Worm (Caenorhabditis elegans): ENCODE data around the gene Y19D2B.2.
A peak's percentile ranks its signal among the peaks of the same experiment; 100 is the strongest.

Y19D2B.2 gene

ce11 chrII:10930678-10931650 lies 6.9 kb downstream of the Y19D2B.2 start (continued):
- no peak for TF ChIP-seq fos-1 (tag; optimal IDR thresholded peaks at IDR 0.05)
- no peak for TF ChIP-seq daf-8 (GFP tag; IDR thresholded peaks at IDR 0.05)
- no peak for TF ChIP-seq vab-7 (GFP tag; IDR thresholded peaks at IDR 0.05)
- TF ChIP-seq ceh-20 (GFP tag; IDR thresholded peaks at IDR 0.05), result 0 out of 2 replicates have a peak, but pooled peaks have one; percentile 7
- no peak for TF ChIP-seq mdl-1 (tag; optimal IDR thresholded peaks at IDR 0.05)
- no peak for TF ChIP-seq cey-2 (tag; optimal IDR thresholded peaks at IDR 0.05; ENCODE audit: borderline replicate concordance, insufficient read depth)
- TF ChIP-seq aly-2 (tag; optimal IDR thresholded peaks at IDR 0.05), result no peak
- TF ChIP-seq set-16 (GFP tag; IDR thresholded peaks at IDR 0.05), result no peak
- no peak for TF ChIP-seq ZK337.2 (GFP tag; IDR thresholded peaks at IDR 0.05)
- TF ChIP-seq madf-9 (GFP tag; conservative IDR thresholded peaks at IDR 0.05), result no peak
- no peak for TF ChIP-seq ceh-82 (tag; optimal IDR thresholded peaks at IDR 0.05)
- TF ChIP-seq unc-39 (tag; optimal IDR thresholded peaks at IDR 0.05), result no peak
- TF ChIP-seq pha-4 (GFP tag; IDR thresholded peaks at IDR 0.05), result no peak; the same call in 1 of the 2 replicates
- no peak for TF ChIP-seq pha-4 (tag; optimal IDR thresholded peaks at IDR 0.05)
- TF ChIP-seq F26F4.8 (GFP tag; conservative IDR thresholded peaks at IDR 0.05), result no peak
- no peak for TF ChIP-seq gei-8 (GFP tag; optimal IDR thresholded peaks at IDR 0.05)
- peak; percentile 13; the same call in 1 of the 2 replicates for TF ChIP-seq dmd-6 (GFP tag; IDR thresholded peaks at IDR 0.05)
- TF ChIP-seq T26A8.4 (GFP tag; IDR thresholded peaks at IDR 0.05), result no peak
- 0 out of 2 replicates have a peak, but pooled peaks have one; percentile 62 for TF ChIP-seq F44E2.7 (GFP tag; IDR thresholded peaks at IDR 0.05)
- TF ChIP-seq nhr-42 (GFP tag; IDR thresholded peaks at IDR 0.05), result no peak
- TF ChIP-seq php-3 (GFP tag; IDR thresholded peaks at IDR 0.05), result peak; percentile 35; the same call in 1 of the 2 replicates
- TF ChIP-seq nhr-77 (tag; optimal IDR thresholded peaks at IDR 0.05), result no peak
- no peak for TF ChIP-seq snpc-1.2 (GFP tag; IDR thresholded peaks at IDR 0.05)
- TF ChIP-seq unc-62 (GFP tag; optimal IDR thresholded peaks at IDR 0.05 in 1 of 2), result no peak
- no peak for TF ChIP-seq unc-62 (tag; optimal IDR thresholded peaks at IDR 0.05)

ce11 chrII:10932305-10932704 lies 8.3 kb downstream of the Y19D2B.2 start:
- TF ChIP-seq nhr-102 (tag; optimal IDR thresholded peaks at IDR 0.05), result no peak
- no peak for TF ChIP-seq F44E2.7 (GFP tag; IDR thresholded peaks at IDR 0.05)
- no peak for TF ChIP-seq nhr-10 (tag; optimal IDR thresholded peaks at IDR 0.05)
- TF ChIP-seq zfp-3 (GFP tag; conservative IDR thresholded peaks at IDR 0.05), result no peak
- TF ChIP-seq snpc-4 (tag; optimal IDR thresholded peaks at IDR 0.05), result no peak
- TF ChIP-seq F37D6.2 (tag; optimal IDR thresholded peaks at IDR 0.05), result no peak
- TF ChIP-seq Y48G9A.11 (GFP tag; IDR thresholded peaks at IDR 0.05), result no peak
- no peak for TF ChIP-seq daf-12 (tag; optimal IDR thresholded peaks at IDR 0.05)

- TF ChIP-seq Y48G9A.11 (GFP tag; IDR thresholded peaks at IDR 0.05) (0 out of 2 replicates have a peak, but pooled peaks have one; percentile 6), egl-43 (GFP tag; IDR thresholded peaks at IDR 0.05) (peak; percentile 62; the same call in 1 of the 2 replicates), set-16 (GFP tag; IDR thresholded peaks at IDR 0.05) (peak; percentile 96)
Measured at ce11 chrII:10932725-10933124, 8.7 kb downstream of the Y19D2B.2 start.

- TF ChIP-seq R02D3.7 (tag; optimal IDR thresholded peaks at IDR 0.05) (no peak), ama-1 (optimal IDR thresholded peaks at IDR 0.05) (no peak), fkh-10 (GFP tag; optimal IDR thresholded peaks at IDR 0.05) (no peak), nhr-10 (tag; optimal IDR thresholded peaks at IDR 0.05) (no peak), daf-12 (tag; optimal IDR thresholded peaks at IDR 0.05) (no peak), ceh-82 (tag; optimal IDR thresholded peaks at IDR 0.05) (no peak), lin-38 (GFP tag; IDR thresholded peaks at IDR 0.05) (peak; percentile 60), F49E8.2 (tag; optimal IDR thresholded peaks at IDR 0.05; ENCODE audit: borderline replicate concordance) (peak; percentile 25), set-16 (GFP tag; IDR thresholded peaks at IDR 0.05) (peak; percentile 19; the same call in 1 of the 2 replicates), arid-1 (GFP tag; conservative IDR thresholded peaks at IDR 0.05) (0 out of 2 replicates have a peak, but pooled peaks have one; percentile 8), unc-62 (GFP tag; optimal IDR thresholded peaks at IDR 0.05 in 1 of 2) (peak in 1 of 2 experiments; percentile 20), unc-62 (tag; optimal IDR thresholded peaks at IDR 0.05) (no peak), lin-13 (GFP tag; optimal IDR thresholded peaks at IDR 0.05) (peak; percentile 13), spr-3 (GFP tag; optimal IDR thresholded peaks at IDR 0.05) (no peak), F37D6.2 (tag; optimal IDR thresholded peaks at IDR 0.05) (no peak), nhr-76 (tag; optimal IDR thresholded peaks at IDR 0.05) (no peak)
Measured at ce11 chrII:10933948-10934722, 10.1 kb downstream of the Y19D2B.2 start.

Measured in whole organism, L4 larva.